In the genomic region with DNA sequence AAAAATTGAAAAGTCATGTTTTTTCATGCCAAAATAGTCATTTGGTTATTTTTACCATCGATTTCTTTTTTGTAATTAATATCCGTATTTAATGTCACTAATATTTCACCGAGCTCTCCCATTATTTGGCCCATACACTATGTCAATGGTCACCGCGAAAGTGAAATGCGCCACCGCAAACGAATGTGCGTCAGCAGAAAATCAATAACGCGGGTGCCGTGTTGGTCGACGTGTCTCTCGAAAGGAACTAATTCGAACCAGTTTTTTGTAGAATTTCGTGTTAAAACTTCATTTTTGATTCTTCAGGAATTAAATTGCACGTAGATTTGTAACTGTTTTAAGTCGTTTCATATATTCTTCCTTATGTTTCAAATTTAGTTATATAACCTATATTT, we compare ENCODE assay signal across 5 worm cellular contexts.
TF ChIP-seq lines count a peak whose summit lies in the region.

No protein-coding gene starts in this region.

TF ChIP-seq in whole organism, L1 larva, 84 proteins besides CTCF, POLR2A, EP300 and RAD21 (continues in another document):
- TF ChIP-seq rnt-1 (tag; optimal IDR thresholded peaks at IDR 0.05; lab: Kevin White, UChicago) (peak; percentile 50), zag-1 (tag; optimal IDR thresholded peaks at IDR 0.05; lab: Kevin White, UChicago) (no peak), nhr-76 (tag; optimal IDR thresholded peaks at IDR 0.05; lab: Kevin White, UChicago) (no peak), skn-1 (tag; optimal IDR thresholded peaks at IDR 0.05; lab: Kevin White, UChicago) (no peak), tbx-2 (tag; optimal IDR thresholded peaks at IDR 0.05; lab: Kevin White, UChicago) (peak; percentile 53), jun-1 (tag; optimal IDR thresholded peaks at IDR 0.05; lab: Kevin White, UChicago) (no peak), nhr-47 (tag; optimal IDR thresholded peaks at IDR 0.05; lab: Kevin White, UChicago) (peak; percentile 9), dpl-1 (GFP tag; optimal IDR thresholded peaks at IDR 0.05; lab: Kevin White, UChicago) (peak in 2 of 3 experiments; percentile 56), nhr-85 (tag; lab: Kevin White, UChicago) (peak; percentile 5), snu-23 (GFP tag; optimal IDR thresholded peaks at IDR 0.05; lab: Kevin White, UChicago) (peak; percentile 51), nhr-71 (tag; optimal IDR thresholded peaks at IDR 0.05; lab: Kevin White, UChicago) (peak; percentile 50), efl-1 (optimal IDR thresholded peaks at IDR 0.05; lab: Kevin White, UChicago) (peak; percentile 53 to 56), efl-1 (GFP tag; optimal IDR thresholded peaks at IDR 0.05 in 1 of 2; lab: Kevin White, UChicago) (peak in 1 of 2 experiments; percentile 94), lin-14 (GFP tag; optimal IDR thresholded peaks at IDR 0.05; lab: Kevin White, UChicago) (peak; percentile 54), xbp-1 (tag; optimal IDR thresholded peaks at IDR 0.05; lab: Kevin White, UChicago) (peak; percentile 77), nhr-20 (tag; optimal IDR thresholded peaks at IDR 0.05; lab: Kevin White, UChicago) (peak; percentile 44), ceh-82 (tag; optimal IDR thresholded peaks at IDR 0.05; lab: Kevin White, UChicago) (peak in 1 of 3 experiments; percentile 11)

TF ChIP-seq in whole organism, L3 larva, 47 proteins besides CTCF, POLR2A, EP300 and RAD21 (continues in another document):
- TF ChIP-seq nhr-11 (tag; optimal IDR thresholded peaks at IDR 0.05; lab: Kevin White, UChicago) (no peak), tbx-2 (tag; optimal IDR thresholded peaks at IDR 0.05; lab: Kevin White, UChicago) (no peak), ceh-82 (tag; optimal IDR thresholded peaks at IDR 0.05; lab: Kevin White, UChicago) (no peak), jun-1 (tag; optimal IDR thresholded peaks at IDR 0.05; lab: Kevin White, UChicago) (peak; percentile 7), nfya-1 (tag; optimal IDR thresholded peaks at IDR 0.05; lab: Kevin White, UChicago; ENCODE audit: insufficient read depth) (peak; percentile 37), egl-27 (tag; optimal IDR thresholded peaks at IDR 0.05; lab: Kevin White, UChicago) (no peak), egl-5 (tag; optimal IDR thresholded peaks at IDR 0.05; lab: Kevin White, UChicago) (no peak), mdl-1 (tag; optimal IDR thresholded peaks at IDR 0.05; lab: Kevin White, UChicago) (no peak), sea-2 (GFP tag; optimal IDR thresholded peaks at IDR 0.05; lab: Kevin White, UChicago) (no peak), zag-1 (tag; optimal IDR thresholded peaks at IDR 0.05; lab: Kevin White, UChicago) (no peak), elt-1 (tag; optimal IDR thresholded peaks at IDR 0.05; lab: Kevin White, UChicago) (no peak), nhr-237 (tag; optimal IDR thresholded peaks at IDR 0.05; lab: Kevin White, UChicago) (no peak), ztf-11 (tag; optimal IDR thresholded peaks at IDR 0.05; lab: Kevin White, UChicago) (no peak), elt-2 (tag; optimal IDR thresholded peaks at IDR 0.05; lab: Kevin White, UChicago) (no peak), nhr-28 (tag; optimal IDR thresholded peaks at IDR 0.05; lab: Kevin White, UChicago) (no peak), aly-2 (tag; optimal IDR thresholded peaks at IDR 0.05; lab: Kevin White, UChicago) (no peak), ama-1 (optimal IDR thresholded peaks at IDR 0.05; lab: Kevin White, UChicago) (no peak), lin-15B (tag; optimal IDR thresholded peaks at IDR 0.05; lab: Kevin White, UChicago) (peak; percentile 19), nhr-67 (tag; optimal IDR thresholded peaks at IDR 0.05; lab: Kevin White, UChicago) (no peak)

TF ChIP-seq in whole organism, early embryonic, 17 proteins besides CTCF, POLR2A, EP300 and RAD21:
- TF ChIP-seq ama-1 (optimal IDR thresholded peaks at IDR 0.05; lab: Kevin White, UChicago) (no peak), aly-1 (tag; optimal IDR thresholded peaks at IDR 0.05; lab: Kevin White, UChicago) (no peak), tbx-37 (GFP tag; conservative IDR thresholded peaks at IDR 0.05; lab: Robert Waterston, UW) (0 out of 2 replicates have a peak, but pooled peaks have one; percentile 14), F13C5.2 (tag; optimal IDR thresholded peaks at IDR 0.05; lab: Kevin White, UChicago) (peak; percentile 35), scrt-1 (GFP tag; IDR thresholded peaks at IDR 0.05; lab: Robert Waterston, UW) (0 out of 2 replicates have a peak, but pooled peaks have one; percentile 33)

TF ChIP-seq in whole organism, midembryonic, 9 proteins besides CTCF, POLR2A, EP300 and RAD21:
- TF ChIP-seq T22C8.4 (GFP tag; IDR thresholded peaks at IDR 0.05; lab: Robert Waterston, UW) (peak; percentile 80), ztf-29 (GFP tag; IDR thresholded peaks at IDR 0.05; lab: Robert Waterston, UW) (no peak), cog-1 (tag; optimal IDR thresholded peaks at IDR 0.05; lab: Kevin White, UChicago) (no peak), flt-1 (GFP tag; IDR thresholded peaks at IDR 0.05; lab: Robert Waterston, UW) (no peak)

TF ChIP-seq in whole organism, young adult, 124 proteins besides CTCF, POLR2A, EP300 and RAD21:
- TF ChIP-seq ztf-26 (tag; optimal IDR thresholded peaks at IDR 0.05; lab: Kevin White, UChicago) = no peak
- TF ChIP-seq F33H1.4 (GFP tag; IDR thresholded peaks at IDR 0.05; lab: Robert Waterston, UW) = no peak
- no peak for TF ChIP-seq athp-1 (tag; optimal IDR thresholded peaks at IDR 0.05; lab: Kevin White, UChicago)
- no peak for TF ChIP-seq hrde-1 (tag; optimal IDR thresholded peaks at IDR 0.05; lab: Kevin White, UChicago; ENCODE audit: borderline replicate concordance)
- no peak for TF ChIP-seq tbp1 (GFP tag; optimal IDR thresholded peaks at IDR 0.05; lab: Kevin White, UChicago)
- TF ChIP-seq Y56A3A.18 (GFP tag; IDR thresholded peaks at IDR 0.05; lab: Robert Waterston, UW) = no peak
- no peak for TF ChIP-seq F55B11.4 (tag; optimal IDR thresholded peaks at IDR 0.05; lab: Kevin White, UChicago; ENCODE audit: borderline replicate concordance, insufficient read depth)
- TF ChIP-seq Y95B8A.8 (GFP tag; IDR thresholded peaks at IDR 0.05; lab: Robert Waterston, UW) = no peak
- no peak for TF ChIP-seq gei-17 (GFP tag; optimal IDR thresholded peaks at IDR 0.05; lab: Kevin White, UChicago)
- no peak for TF ChIP-seq madf-10 (tag; optimal IDR thresholded peaks at IDR 0.05; lab: Kevin White, UChicago)
- TF ChIP-seq ztf-18 (tag; optimal IDR thresholded peaks at IDR 0.05; lab: Kevin White, UChicago) = peak; percentile 69
- TF ChIP-seq F52B5.7 (tag; optimal IDR thresholded peaks at IDR 0.05; lab: Kevin White, UChicago) = no peak
- TF ChIP-seq ceh-27 (GFP tag; optimal IDR thresholded peaks at IDR 0.05; lab: Kevin White, UChicago) = no peak
- TF ChIP-seq C17E4.6 (GFP tag; IDR thresholded peaks at IDR 0.05; lab: Robert Waterston, UW) = no peak
- peak; percentile 17 for TF ChIP-seq nhr-80 (tag; optimal IDR thresholded peaks at IDR 0.05; lab: Kevin White, UChicago)
- no peak for TF ChIP-seq cebp-2 (GFP tag; IDR thresholded peaks at IDR 0.05; lab: Robert Waterston, UW)
- TF ChIP-seq cebp-1 (GFP tag; IDR thresholded peaks at IDR 0.05; lab: Robert Waterston, UW) = no peak
- TF ChIP-seq cebp-1 (tag; optimal IDR thresholded peaks at IDR 0.05; lab: Kevin White, UChicago) = no peak
- TF ChIP-seq hmg-20 (GFP tag; IDR thresholded peaks at IDR 0.05; lab: Robert Waterston, UW) = no peak
- no peak for TF ChIP-seq somi-1 (GFP tag; optimal IDR thresholded peaks at IDR 0.05; lab: Kevin White, UChicago)
- peak; percentile 19 to 27 for TF ChIP-seq let-607 (tag; optimal IDR thresholded peaks at IDR 0.05; lab: Kevin White, UChicago)

Comparison
In these comparisons a context has a peak if more than half of its experiments do, and no peak if none do; other contexts are left out.
1. Of the 8 proteins assayed by ChIP-seq in both whole organism, young adult and whole organism, L1 larva: peak only in whole organism, young adult: none; only in whole organism, L1 larva: dpl-1, efl-1 and lin-35; in both: none; in neither: 5.